Worm (Caenorhabditis elegans): ENCODE measurements around the gene F47D12.9.
A peak's percentile ranks its signal among the peaks of the same experiment; 100 is the strongest.

Gene F47D12.9

DNA sequence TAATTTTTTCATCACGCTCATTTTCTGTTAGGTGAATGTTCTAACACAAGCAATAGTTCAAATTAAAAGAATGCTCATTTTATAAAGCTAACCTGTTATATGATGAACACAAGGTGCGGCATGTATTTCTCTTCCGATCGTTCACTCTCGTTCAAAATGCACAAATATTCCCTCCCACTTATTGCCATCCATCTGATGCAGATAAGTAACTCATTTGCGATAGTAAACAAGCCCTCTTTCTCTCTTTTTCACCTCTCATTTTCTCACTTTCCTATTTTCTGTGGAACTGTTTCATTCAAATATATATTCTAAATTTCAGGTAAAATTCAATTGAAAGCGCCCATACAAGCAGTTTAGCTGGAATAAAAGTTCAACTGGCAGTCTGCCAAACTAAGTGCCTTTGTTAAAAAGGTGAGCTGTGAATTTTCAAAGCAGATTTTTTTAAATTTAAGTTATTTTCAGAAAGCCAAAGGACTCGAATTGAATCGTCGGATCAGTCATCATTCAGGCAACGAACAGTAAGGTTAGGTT is 42.9 kb upstream of the F47D12.9 start, which contains the start of the genes trmt-10C.2 and C56G2.22:
Gene trmt-10C.2, plus strand, starts transcription at position 314 of the 531 bp plus-strand sequence.
Gene C56G2.22, plus strand, starts transcription at position 481 of the 531 bp plus-strand sequence.
- TF ChIP-seq dmd-4 (tag; optimal IDR thresholded peaks at IDR 0.05; ENCODE audit: borderline replicate concordance) (no peak), elt-2 (tag; optimal IDR thresholded peaks at IDR 0.05) (peak; percentile 6)

DNA sequence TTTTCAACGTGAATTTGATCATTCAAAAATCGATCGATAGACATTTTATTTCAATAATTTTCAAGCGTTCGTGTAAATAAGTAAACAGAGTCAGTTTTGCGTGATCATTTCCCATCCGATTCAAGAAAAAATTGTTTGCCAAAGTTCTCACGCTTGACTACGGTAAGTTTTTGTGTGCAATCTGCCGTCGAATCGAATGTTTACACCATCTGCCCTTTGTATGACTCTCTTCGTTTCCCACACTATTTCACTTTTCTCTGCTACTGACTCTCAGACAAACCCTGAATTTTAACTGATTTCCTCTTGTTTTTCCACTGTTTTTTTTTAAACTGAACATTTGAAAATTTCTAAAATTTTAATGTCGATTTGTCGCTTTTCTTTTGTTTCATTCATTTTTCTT is 41.6 kb upstream of the F47D12.9 start:
- TF ChIP-seq eyg-1 (tag; optimal IDR thresholded peaks at IDR 0.05): no peak
- no peak for TF ChIP-seq hlh-13 (GFP tag; optimal IDR thresholded peaks at IDR 0.05)
- TF ChIP-seq pqm-1 (tag; optimal IDR thresholded peaks at IDR 0.05): no peak
- TF ChIP-seq F13H6.1 (tag; optimal IDR thresholded peaks at IDR 0.05): peak; percentile 38
- peak; percentile 58 for TF ChIP-seq ref-2 (tag; optimal IDR thresholded peaks at IDR 0.05)
- no peak for TF ChIP-seq ztf-16 (tag; optimal IDR thresholded peaks at IDR 0.05)
- peak; percentile 25 for TF ChIP-seq unc-42 (tag; optimal IDR thresholded peaks at IDR 0.05)
- no peak for TF ChIP-seq ceh-2 (tag; optimal IDR thresholded peaks at IDR 0.05)
- TF ChIP-seq Y22D7AL.16 (tag; optimal IDR thresholded peaks at IDR 0.05): no peak
- TF ChIP-seq lim-6 (tag; optimal IDR thresholded peaks at IDR 0.05): no peak
- no peak for TF ChIP-seq ceh-24 (tag; optimal IDR thresholded peaks at IDR 0.05)
- no peak for TF ChIP-seq lin-11 (tag; optimal IDR thresholded peaks at IDR 0.05)
- TF ChIP-seq dve-1 (tag; optimal IDR thresholded peaks at IDR 0.05): peak; percentile 70
- TF ChIP-seq unc-86 (tag; optimal IDR thresholded peaks at IDR 0.05): no peak
- TF ChIP-seq unc-55 (GFP tag; optimal IDR thresholded peaks at IDR 0.05): peak; percentile 57
- peak; percentile 13 for TF ChIP-seq pros-1 (tag; optimal IDR thresholded peaks at IDR 0.05)
- TF ChIP-seq hlh-6 (tag; optimal IDR thresholded peaks at IDR 0.05): no peak
- peak; percentile 46 for TF ChIP-seq elt-2 (tag; optimal IDR thresholded peaks at IDR 0.05)
- no peak for TF ChIP-seq ahr-1 (tag; optimal IDR thresholded peaks at IDR 0.05)
- no peak for TF ChIP-seq ttx-3 (tag; optimal IDR thresholded peaks at IDR 0.05)
- no peak for TF ChIP-seq hlh-15 (tag; optimal IDR thresholded peaks at IDR 0.05)
- no peak for TF ChIP-seq fkh-6 (tag; optimal IDR thresholded peaks at IDR 0.05)
- peak; percentile 74 for TF ChIP-seq tbx-2 (tag; optimal IDR thresholded peaks at IDR 0.05)
- TF ChIP-seq ceh-34 (tag; optimal IDR thresholded peaks at IDR 0.05): peak; percentile 63
- peak; percentile 30 for TF ChIP-seq ceh-30 (tag; optimal IDR thresholded peaks at IDR 0.05)
- no peak for TF ChIP-seq npax-4 (tag; optimal IDR thresholded peaks at IDR 0.05)
- peak; percentile 41 for TF ChIP-seq hlh-30 (tag; optimal IDR thresholded peaks at IDR 0.05; ENCODE audit: insufficient read depth)
- no peak for TF ChIP-seq ceh-9 (tag; optimal IDR thresholded peaks at IDR 0.05)
- TF ChIP-seq gmeb-2 (tag; optimal IDR thresholded peaks at IDR 0.05): no peak
- no peak for TF ChIP-seq ceh-14 (tag; optimal IDR thresholded peaks at IDR 0.05)
- TF ChIP-seq unc-3 (GFP tag; conservative IDR thresholded peaks at IDR 0.05): no peak
- no peak for TF ChIP-seq unc-3 (tag; optimal IDR thresholded peaks at IDR 0.05)
- peak; percentile 29 for TF ChIP-seq C08G9.2 (tag; optimal IDR thresholded peaks at IDR 0.05)
- no peak for TF ChIP-seq C38D4.7 (GFP tag; optimal IDR thresholded peaks at IDR 0.05)
- TF ChIP-seq ama-1 (optimal IDR thresholded peaks at IDR 0.05): no peak
- peak; percentile 73 for TF ChIP-seq pax-1 (tag; optimal IDR thresholded peaks at IDR 0.05)
- TF ChIP-seq sdc-2 (tag; optimal IDR thresholded peaks at IDR 0.05): no peak
- TF ChIP-seq fkh-10 (GFP tag; optimal IDR thresholded peaks at IDR 0.05): peak; percentile 33
- peak; percentile 81 for TF ChIP-seq pat-9 (tag; optimal IDR thresholded peaks at IDR 0.05)
- peak; percentile 81 for TF ChIP-seq nfya-1 (tag; optimal IDR thresholded peaks at IDR 0.05)
- TF ChIP-seq zip-5 (tag; optimal IDR thresholded peaks at IDR 0.05): no peak
- peak; percentile 25 for TF ChIP-seq K09A11.1 (tag; optimal IDR thresholded peaks at IDR 0.05; ENCODE audit: insufficient read depth)
- no peak for TF ChIP-seq nhr-11 (tag; optimal IDR thresholded peaks at IDR 0.05)
- TF ChIP-seq K02D7.2 (tag; optimal IDR thresholded peaks at IDR 0.05): no peak
- TF ChIP-seq che-1 (tag; optimal IDR thresholded peaks at IDR 0.05): no peak
- no peak for TF ChIP-seq T23F11.4 (GFP tag; optimal IDR thresholded peaks at IDR 0.05)
- no peak for TF ChIP-seq syd-9 (tag; optimal IDR thresholded peaks at IDR 0.05)
- no peak for TF ChIP-seq fax-1 (tag; optimal IDR thresholded peaks at IDR 0.05)
- TF ChIP-seq ets-4 (tag; optimal IDR thresholded peaks at IDR 0.05): no peak
- TF ChIP-seq ceh-6 (GFP tag; optimal IDR thresholded peaks at IDR 0.05): no peak

Measured in whole organism, late embryonic.